Worm (Caenorhabditis elegans): ENCODE results near the gene C44C10.10.
A peak's percentile ranks its signal among the peaks of the same experiment; 100 is the strongest.

Gene C44C10.10

ce11 chrX:11664184-11664583 is 25.9 kb upstream of the C44C10.10 start:
- no peak for TF ChIP-seq unc-39 (tag; optimal IDR thresholded peaks at IDR 0.05)
- TF ChIP-seq egl-27 (tag; optimal IDR thresholded peaks at IDR 0.05) = no peak
- no peak for TF ChIP-seq R02D3.7 (tag; optimal IDR thresholded peaks at IDR 0.05)
- TF ChIP-seq ceh-82 (tag; optimal IDR thresholded peaks at IDR 0.05) = no peak
- TF ChIP-seq pha-4 (tag; optimal IDR thresholded peaks at IDR 0.05) = peak; percentile 64

ce11 chrX:11665522-11666017 is 24.5 kb upstream of the C44C10.10 start:
- TF ChIP-seq nhr-25 (tag; optimal IDR thresholded peaks at IDR 0.05) = peak; percentile 80
- TF ChIP-seq elt-3 (tag; optimal IDR thresholded peaks at IDR 0.05) = no peak
- TF ChIP-seq nhr-11 (tag; optimal IDR thresholded peaks at IDR 0.05) = no peak
- TF ChIP-seq elt-1 (tag; optimal IDR thresholded peaks at IDR 0.05) = peak; percentile 16
- no peak for TF ChIP-seq ama-1 (optimal IDR thresholded peaks at IDR 0.05)

- TF ChIP-seq ceh-9 (tag; optimal IDR thresholded peaks at IDR 0.05) (no peak), zag-1 (tag; optimal IDR thresholded peaks at IDR 0.05) (no peak), nhr-28 (tag; optimal IDR thresholded peaks at IDR 0.05) (no peak), pha-4 (tag; optimal IDR thresholded peaks at IDR 0.05) (peak; percentile 38), mml-1 (tag; optimal IDR thresholded peaks at IDR 0.05) (no peak), egl-5 (tag; optimal IDR thresholded peaks at IDR 0.05) (peak; percentile 29), elt-2 (tag; optimal IDR thresholded peaks at IDR 0.05) (no peak), nfya-1 (tag; optimal IDR thresholded peaks at IDR 0.05; ENCODE audit: insufficient read depth) (peak; percentile 77), pqm-1 (tag; optimal IDR thresholded peaks at IDR 0.05) (peak; percentile 8), lin-39 (tag; optimal IDR thresholded peaks at IDR 0.05) (peak; percentile 60), unc-62 (GFP tag; optimal IDR thresholded peaks at IDR 0.05) (peak; percentile 2), ama-1 (optimal IDR thresholded peaks at IDR 0.05) (no peak), hmg-11 (tag; optimal IDR thresholded peaks at IDR 0.05) (peak; percentile 48)
Measured at ce11 chrX:11666545-11667177, 23.5 kb upstream of the C44C10.10 start, which contains the start of gene noca-2. TSS of gene noca-2 (plus strand) at chrX:11667127.

- TF ChIP-seq jun-1 (tag; optimal IDR thresholded peaks at IDR 0.05) (no peak), tbx-2 (tag; optimal IDR thresholded peaks at IDR 0.05) (no peak)
Measured at ce11 chrX:11673063-11673759, 16.9 kb upstream of the C44C10.10 start.

- TF ChIP-seq ZK546.5 (tag; optimal IDR thresholded peaks at IDR 0.05) (no peak), sea-2 (GFP tag; optimal IDR thresholded peaks at IDR 0.05) (no peak), elt-3 (tag; optimal IDR thresholded peaks at IDR 0.05) (no peak), ceh-82 (tag; optimal IDR thresholded peaks at IDR 0.05) (no peak), pqm-1 (tag; optimal IDR thresholded peaks at IDR 0.05) (no peak), nhr-11 (tag; optimal IDR thresholded peaks at IDR 0.05) (no peak), nhr-237 (tag; optimal IDR thresholded peaks at IDR 0.05) (no peak)
Measured at ce11 chrX:11675573-11675972, 14.5 kb upstream of the C44C10.10 start.

ce11 chrX:11679211-11679977 is 10.7 kb upstream of the C44C10.10 start:
- TF ChIP-seq R02D3.7 (tag; optimal IDR thresholded peaks at IDR 0.05) = no peak
- TF ChIP-seq pha-4 (tag; optimal IDR thresholded peaks at IDR 0.05) = peak; percentile 33
- peak; percentile 65 for TF ChIP-seq elt-2 (tag; optimal IDR thresholded peaks at IDR 0.05)

ce11 chrX:11680851-11681250 is 9.3 kb upstream of the C44C10.10 start, which contains the start of gene T04F8.7:
TSS of gene T04F8.7 (minus strand) at chrX:11680980.
- TF ChIP-seq sea-2 (GFP tag; optimal IDR thresholded peaks at IDR 0.05) (no peak), ama-1 (optimal IDR thresholded peaks at IDR 0.05) (no peak), ceh-28 (tag; optimal IDR thresholded peaks at IDR 0.05) (no peak), pqm-1 (tag; optimal IDR thresholded peaks at IDR 0.05) (peak; percentile 79), elt-2 (tag; optimal IDR thresholded peaks at IDR 0.05) (peak; percentile 91), jun-1 (tag; optimal IDR thresholded peaks at IDR 0.05) (peak; percentile 15)
